Fruit fly (Drosophila melanogaster) whole organism, embryonic: ENCODE data around the gene cher.
A peak's percentile ranks its signal among the peaks of the same experiment; 100 is the strongest.

Source experiments
- Atf3 ChIP-seq: fragments of 200-800 bp; sonication (Bioruptor generic); optimal IDR thresholded peaks from 3 replicates; lab custom pipeline; 2016; ENCODE audit warnings: missing biosample characterization, missing genetic modification characterization
- B-H2 ChIP-seq: fragments of 200-800 bp; sonication (Bioruptor generic); optimal IDR thresholded peaks from 2 replicates; lab custom pipeline; 2018; ENCODE audit warnings: missing biosample characterization, mild to moderate bottlenecking, missing genetic modification characterization
- BEAF-32 ChIP-seq: fragments of 200-800 bp; sonication (Bioruptor generic); optimal IDR thresholded peaks from 3 replicates; lab custom pipeline; 2017; ENCODE audit warnings: missing biosample characterization, missing genetic modification characterization, mild to moderate bottlenecking, moderate library complexity, missing genetic modification reagents
- Bdp1 ChIP-seq: fragments of 200-800 bp; sonication (Bioruptor generic); optimal IDR thresholded peaks from 3 replicates; lab custom pipeline; 2016; ENCODE audit warnings: missing biosample characterization, missing genetic modification characterization
- CG10321 ChIP-seq: fragments of 200-800 bp; sonication (Bioruptor generic); IDR thresholded peaks from 2 replicates; pipeline ENCODE4 v1.3.6; 2022; ENCODE audit warnings: missing biosample characterization, missing genetic modification characterization
- CG11247 ChIP-seq: fragments of 200-800 bp; sonication (Bioruptor generic); IDR thresholded peaks from 2 replicates; pipeline ENCODE4 v1.3.6; 2022; ENCODE audit warnings: missing biosample characterization, missing genetic modification characterization
- CG12104 ChIP-seq: fragments of 200-800 bp; sonication (Bioruptor generic); optimal IDR thresholded peaks from 3 replicates; lab custom pipeline; 2016; ENCODE audit warnings: missing biosample characterization, missing genetic modification characterization
- CG12391 ChIP-seq: fragments of 200-800 bp; sonication (Bioruptor generic); optimal IDR thresholded peaks from 3 replicates; lab custom pipeline; 2018; ENCODE audit warnings: missing biosample characterization, mild to moderate bottlenecking, missing genetic modification characterization, moderate library complexity
- CG13123 ChIP-seq: fragments of 200-800 bp; sonication (Bioruptor generic); optimal IDR thresholded peaks from 2 replicates; lab custom pipeline; 2016; ENCODE audit warnings: missing biosample characterization, missing genetic modification characterization
- CG13894 ChIP-seq: fragments of 200-800 bp; sonication (Bioruptor generic); optimal IDR thresholded peaks from 3 replicates; lab custom pipeline; 2018; ENCODE audit warnings: missing biosample characterization, mild to moderate bottlenecking, missing genetic modification characterization, moderate library complexity
- CG14710 ChIP-seq: fragments of 200-800 bp; sonication (Bioruptor generic); optimal IDR thresholded peaks from 3 replicates; lab custom pipeline; 2019; ENCODE audit warnings: missing biosample characterization, mild to moderate bottlenecking, missing genetic modification characterization, moderate library complexity
- CG18599 ChIP-seq: fragments of 200-800 bp; sonication (Bioruptor generic); optimal IDR thresholded peaks from 3 replicates; lab custom pipeline; 2017; ENCODE audit warnings: missing biosample characterization, missing genetic modification characterization, mild to moderate bottlenecking, moderate library complexity, missing genetic modification reagents
- CG2120 ChIP-seq: fragments of 200-800 bp; sonication (Bioruptor generic); optimal IDR thresholded peaks from 3 replicates; lab custom pipeline; 2016; ENCODE audit warnings: missing biosample characterization, missing genetic modification characterization
- CG2889 ChIP-seq: fragments of 200-800 bp; sonication (Bioruptor generic); IDR thresholded peaks from 3 replicates; pipeline ENCODE4 v1.3.6; 2022; ENCODE audit warnings: missing biosample characterization, missing genetic modification characterization
- CG31441 ChIP-seq: fragments of 200-800 bp; sonication (Bioruptor generic); IDR thresholded peaks from 2 replicates; pipeline ENCODE4 v1.3.6; 2022; ENCODE audit warnings: missing biosample characterization, missing genetic modification characterization
- CG32767 ChIP-seq: fragments of 200-800 bp; sonication (Bioruptor generic); IDR thresholded peaks from 2 replicates; pipeline ENCODE4 v1.3.6; 2022; ENCODE audit warnings: missing biosample characterization, missing genetic modification characterization
- CG33213 ChIP-seq: fragments of 200-800 bp; sonication (Bioruptor generic); optimal IDR thresholded peaks from 3 replicates; lab custom pipeline; 2016; ENCODE audit warnings: missing biosample characterization, missing genetic modification characterization
- CG3407 ChIP-seq: fragments of 200-800 bp; sonication (Bioruptor generic); optimal IDR thresholded peaks from 2 replicates; lab custom pipeline; 2018; ENCODE audit warnings: missing biosample characterization, mild to moderate bottlenecking, missing genetic modification characterization
- CG3847 ChIP-seq: fragments of 200-800 bp; sonication (Bioruptor generic); IDR thresholded peaks from 2 replicates; pipeline ENCODE4 v1.3.6; 2022; ENCODE audit warnings: missing biosample characterization, missing genetic modification characterization
- CG4360 ChIP-seq: fragments of 200-800 bp; sonication (Bioruptor generic); IDR thresholded peaks from 2 replicates; pipeline ENCODE4 v1.3.6; 2022; ENCODE audit warnings: missing biosample characterization, missing genetic modification characterization
- CG8924 ChIP-seq: fragments of 200-800 bp; optimal IDR thresholded peaks from 3 replicates; lab custom pipeline; 2019; ENCODE audit warnings: missing biosample characterization, mild to moderate bottlenecking, missing genetic modification characterization, moderate library complexity
- CG9932 ChIP-seq: fragments of 200-800 bp; sonication (Bioruptor generic); IDR thresholded peaks from 2 replicates; pipeline ENCODE4 v1.3.6; 2022; ENCODE audit warnings: missing biosample characterization, missing genetic modification characterization
- Dek ChIP-seq: fragments of 200-800 bp; sonication (Bioruptor generic); optimal IDR thresholded peaks from 3 replicates; lab custom pipeline; 2019; ENCODE audit warnings: missing biosample characterization, mild to moderate bottlenecking, missing genetic modification characterization, moderate library complexity
- Drgx ChIP-seq: fragments of 200-800 bp; sonication (Bioruptor generic); IDR thresholded peaks from 2 replicates; pipeline ENCODE4 v1.3.6; 2022; ENCODE audit warnings: missing biosample characterization, missing genetic modification characterization
- E2f1 ChIP-seq: fragments of 200-800 bp; sonication (Bioruptor generic); IDR thresholded peaks from 2 replicates; pipeline ENCODE4 v1.3.6; 2022; ENCODE audit warnings: missing biosample characterization, missing genetic modification characterization
- Hmr ChIP-seq: fragments of 200-800 bp; sonication (Bioruptor generic); optimal IDR thresholded peaks from 3 replicates; lab custom pipeline; 2017; ENCODE audit warnings: mild to moderate bottlenecking, missing biosample characterization, missing genetic modification reagents, missing genetic modification characterization
- Jarid2 ChIP-seq: fragments of 200-800 bp; sonication (Bioruptor generic); optimal IDR thresholded peaks from 3 replicates; lab custom pipeline; 2017; ENCODE audit warnings: mild to moderate bottlenecking, missing biosample characterization, missing genetic modification reagents, missing genetic modification characterization
- Kr ChIP-seq: fragments of 200-800 bp; sonication (Bioruptor generic); optimal IDR thresholded peaks from 2 replicates; lab custom pipeline; 2017; ENCODE audit warnings: missing biosample characterization, mild to moderate bottlenecking, missing genetic modification characterization
- Lhr ChIP-seq: fragments of 200-800 bp; sonication (Bioruptor generic); optimal IDR thresholded peaks from 3 replicates; lab custom pipeline; 2017; ENCODE audit warnings: mild to moderate bottlenecking, missing biosample characterization, missing genetic modification reagents, missing genetic modification characterization
- MESR4 ChIP-seq: fragments of 200-800 bp; sonication (Bioruptor generic); optimal IDR thresholded peaks from 2 replicates; lab custom pipeline; 2018; ENCODE audit warnings: missing biosample characterization, mild to moderate bottlenecking, missing genetic modification characterization, moderate library complexity
- Mad ChIP-seq: fragments of 200-800 bp; sonication (Bioruptor generic); optimal IDR thresholded peaks from 2 replicates; lab custom pipeline; 2016; ENCODE audit warnings: missing biosample characterization, missing genetic modification characterization
- Max ChIP-seq: fragments of 200-800 bp; sonication (Bioruptor generic); optimal IDR thresholded peaks from 2 replicates; lab custom pipeline; 2016; ENCODE audit warnings: missing biosample characterization, mild to moderate bottlenecking, missing genetic modification characterization
- NK7.1 ChIP-seq: fragments of 200-800 bp; sonication (Bioruptor generic); optimal IDR thresholded peaks from 3 replicates; lab custom pipeline; 2016; ENCODE audit warnings: missing biosample characterization, missing genetic modification characterization
- Sox100B ChIP-seq: fragments of 200-800 bp; sonication (Bioruptor generic); optimal IDR thresholded peaks from 3 replicates; lab custom pipeline; 2018; ENCODE audit warnings: missing biosample characterization, mild to moderate bottlenecking, missing genetic modification characterization
- Sry-δ ChIP-seq: fragments of 200-800 bp; sonication (Bioruptor generic); optimal IDR thresholded peaks from 2 replicates; lab custom pipeline; 2016; ENCODE audit warnings: missing biosample characterization, missing genetic modification characterization
- Stat92E ChIP-seq, 3 experiments: fragments of >200 bp in 2 of 3; fragments of 200-800 bp in 1 of 3; sonication (Bioruptor generic) in 1 of 3; optimal IDR thresholded peaks; 2 replicates each; lab custom pipeline; 2017 to 2019; ENCODE audit warnings: missing biosample characterization in 3 of 3, missing genetic modification characterization in 3 of 3, mild to moderate bottlenecking in 1 of 3, moderate library complexity in 1 of 3
- eyg ChIP-seq: fragments of 200-800 bp; sonication (Bioruptor generic); optimal IDR thresholded peaks from 3 replicates; lab custom pipeline; 2016; ENCODE audit warnings: missing biosample characterization, missing genetic modification characterization
- fru ChIP-seq: fragments of >200 bp; optimal IDR thresholded peaks from 2 replicates; lab custom pipeline; 2017
- h ChIP-seq: fragments of >200 bp; optimal IDR thresholded peaks from 2 replicates; lab custom pipeline; 2017
- hth ChIP-seq: fragments of >200 bp; optimal IDR thresholded peaks from 2 replicates; lab custom pipeline; 2017; ENCODE audit warnings: inconsistent platforms
- insv ChIP-seq, 2 experiments: fragments of 200-800 bp; sonication (Bioruptor generic); optimal IDR thresholded peaks; 3 replicates each; lab custom pipeline; 2016 to 2018; ENCODE audit warnings: missing biosample characterization in 2 of 2, missing genetic modification characterization in 2 of 2
- jing ChIP-seq: fragments of 200-800 bp; sonication (Bioruptor generic); optimal IDR thresholded peaks from 2 replicates; lab custom pipeline; 2018; ENCODE audit warnings: missing biosample characterization, mild to moderate bottlenecking, missing genetic modification characterization
- kah ChIP-seq: fragments of 200-800 bp; sonication (Bioruptor generic); optimal IDR thresholded peaks from 2 replicates; lab custom pipeline; 2018; ENCODE audit warnings: missing biosample characterization, mild to moderate bottlenecking, missing genetic modification characterization
- mirr ChIP-seq: fragments of 200-800 bp; sonication (Bioruptor generic); optimal IDR thresholded peaks from 3 replicates; lab custom pipeline; 2018; ENCODE audit warnings: missing biosample characterization, mild to moderate bottlenecking, missing genetic modification characterization
- oc ChIP-seq: fragments of 200-800 bp; sonication (Bioruptor generic); optimal IDR thresholded peaks from 2 replicates; lab custom pipeline; 2018; ENCODE audit warnings: missing biosample characterization, mild to moderate bottlenecking, missing genetic modification characterization, moderate library complexity
- org-1 ChIP-seq: fragments of 200-800 bp; sonication (Bioruptor generic); optimal IDR thresholded peaks from 2 replicates; lab custom pipeline; 2017; ENCODE audit warnings: missing biosample characterization, missing genetic modification characterization
- pfk ChIP-seq: fragments of 200-800 bp; sonication (Bioruptor generic); optimal IDR thresholded peaks from 2 replicates; lab custom pipeline; 2018; ENCODE audit warnings: missing biosample characterization, mild to moderate bottlenecking, missing genetic modification characterization, moderate library complexity
- so ChIP-seq: fragments of 200-800 bp; sonication (Bioruptor generic); IDR thresholded peaks from 3 replicates; pipeline ENCODE4 v1.3.6; 2022; ENCODE audit warnings: missing biosample characterization, missing genetic modification characterization
- sob ChIP-seq: fragments of 200-800 bp; sonication (Bioruptor generic); IDR thresholded peaks from 2 replicates; pipeline ENCODE4 v1.3.6; 2022; ENCODE audit warnings: missing biosample characterization, missing genetic modification characterization
- tin ChIP-seq: fragments of 200-800 bp; sonication (Bioruptor generic); optimal IDR thresholded peaks from 3 replicates; lab custom pipeline; 2016; ENCODE audit warnings: missing biosample characterization, missing genetic modification characterization
- unc-4 ChIP-seq: fragments of 200-800 bp; sonication (Bioruptor generic); IDR thresholded peaks from 2 replicates; pipeline ENCODE4 v1.3.6; 2022; ENCODE audit warnings: missing biosample characterization, missing genetic modification characterization; ENCODE audit not compliant: partially characterized antibody
- z ChIP-seq: fragments of 200-800 bp; sonication (Bioruptor generic); IDR thresholded peaks from 3 replicates; pipeline ENCODE4 v1.3.6; 2022; ENCODE audit warnings: missing biosample characterization, missing genetic modification characterization
- zen ChIP-seq: fragments of 200-800 bp; sonication (Bioruptor generic); optimal IDR thresholded peaks from 3 replicates; lab custom pipeline; 2018; ENCODE audit warnings: missing biosample characterization, mild to moderate bottlenecking, missing genetic modification characterization, moderate library complexity

cher gene

dm6 chr3R:17115668-17116067, 9.5 kb downstream of the cher start (continued):
- TF ChIP-seq CG10321 (GFP tag; lab: Robert Waterston, UW) = no peak
- TF ChIP-seq pfk = peak; percentile 35
- TF ChIP-seq CG4360 (GFP tag; lab: Robert Waterston, UW) = no peak
- no peak for TF ChIP-seq unc-4
- peak; percentile 52 for TF ChIP-seq mirr (GFP tag; lab: Kevin White, UChicago)
- TF ChIP-seq Lhr = no peak
- TF ChIP-seq Hmr (GFP tag; lab: Kevin White, UChicago) = no peak
- TF ChIP-seq CG31441 (GFP tag; lab: Robert Waterston, UW) = no peak; the same call in 1 of the 2 replicates
- no peak for TF ChIP-seq z (GFP tag; lab: Robert Waterston, UW)
- TF ChIP-seq MESR4 (GFP tag; lab: Kevin White, UChicago) = no peak
- TF ChIP-seq B-H2 (GFP tag; lab: Kevin White, UChicago) = no peak
- TF ChIP-seq CG2120 (GFP tag; lab: Kevin White, UChicago) = no peak
- no peak for TF ChIP-seq CG11247 (GFP tag; lab: Robert Waterston, UW)
- no peak for TF ChIP-seq E2f1 (GFP tag; lab: Robert Waterston, UW)
- TF ChIP-seq org-1 = no peak
- TF ChIP-seq Mad (GFP tag; lab: Kevin White, UChicago) = no peak
- no peak for TF ChIP-seq Jarid2 (GFP tag; lab: Kevin White, UChicago)
- TF ChIP-seq CG32767 = no peak
- TF ChIP-seq oc (tag; lab: Kevin White, UChicago) = no peak
- no peak for TF ChIP-seq fru (lab: Kevin White, UChicago)
- no peak for TF ChIP-seq hth (lab: Kevin White, UChicago)
- no peak for TF ChIP-seq Dek (tag; lab: Kevin White, UChicago)
- TF ChIP-seq eyg (GFP tag; lab: Kevin White, UChicago) = peak; percentile 17
- no peak for TF ChIP-seq h (lab: Kevin White, UChicago)
- TF ChIP-seq Stat92E (GFP tag; optimal IDR thresholded peaks at IDR 0.05; lab: Kevin White, UChicago) = no peak
- TF ChIP-seq Sox100B = peak; percentile 37
- TF ChIP-seq CG14710 (tag; lab: Kevin White, UChicago) = peak; percentile 39
- no peak for TF ChIP-seq kah (GFP tag; lab: Kevin White, UChicago)
- no peak for TF ChIP-seq Drgx
- no peak for TF ChIP-seq tin
- no peak for TF ChIP-seq so
- no peak for TF ChIP-seq jing (GFP tag; lab: Kevin White, UChicago)
- TF ChIP-seq Atf3 (GFP tag; lab: Kevin White, UChicago) = no peak
- no peak for TF ChIP-seq sob
- TF ChIP-seq NK7.1 (GFP tag; lab: Kevin White, UChicago) = no peak
- peak; percentile 6 for TF ChIP-seq Kr (GFP tag; lab: Kevin White, UChicago)
- no peak for TF ChIP-seq CG33213
- TF ChIP-seq CG12104 = no peak
- TF ChIP-seq CG18599 = peak; percentile 10
- no peak for TF ChIP-seq CG12391 (tag; lab: Kevin White, UChicago)
- no peak for TF ChIP-seq insv (GFP tag; optimal IDR thresholded peaks at IDR 0.05; lab: Kevin White, UChicago)
- TF ChIP-seq CG2889 (GFP tag; lab: Robert Waterston, UW) = no peak
- no peak for TF ChIP-seq Max (GFP tag; lab: Kevin White, UChicago)
- TF ChIP-seq Bdp1 = no peak
- TF ChIP-seq CG3847 = no peak
- TF ChIP-seq CG13894 (tag; lab: Kevin White, UChicago) = no peak
- TF ChIP-seq CG13123 (GFP tag; lab: Kevin White, UChicago) = no peak
- no peak for TF ChIP-seq CG9932 (GFP tag; lab: Robert Waterston, UW)
- TF ChIP-seq CG3407 (GFP tag; lab: Kevin White, UChicago) = peak; percentile 55
- TF ChIP-seq Sry-δ (GFP tag; lab: Kevin White, UChicago) = no peak
- TF ChIP-seq CG8924 (tag; lab: Kevin White, UChicago) = no peak
- TF ChIP-seq BEAF-32 = no peak
- no peak for TF ChIP-seq zen (tag; lab: Kevin White, UChicago)
